Fruit fly (Drosophila melanogaster): ENCODE results near the gene Nedd8.
A peak's percentile ranks its signal among the peaks of the same experiment; 100 is the strongest.

The Nedd8 gene

DNA sequence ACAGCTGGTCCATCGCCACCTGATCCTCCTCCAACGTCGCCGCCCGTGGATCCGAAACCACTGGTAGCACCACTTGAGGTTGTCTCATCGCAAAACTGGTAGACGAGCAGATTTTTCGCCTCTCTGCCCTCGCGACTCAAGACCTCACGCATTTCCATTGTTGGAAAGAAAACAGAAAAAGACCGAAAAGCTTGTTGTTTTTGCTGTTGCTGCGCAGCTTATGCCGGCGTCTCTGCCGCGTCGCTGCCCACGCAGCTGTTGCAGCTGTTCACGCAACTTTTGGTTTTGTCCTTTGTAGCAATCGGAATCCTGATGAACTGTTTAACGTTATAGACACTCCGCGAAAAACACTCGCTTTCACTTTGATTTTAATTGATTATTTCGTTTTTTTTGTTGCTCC lies 8.3 kb downstream of the Nedd8 start:
- peak; percentile 38 for TF ChIP-seq Med (GFP tag)
- TF ChIP-seq Kr (GFP tag; optimal IDR thresholded peaks at IDR 0.05), result no peak
- peak in 1 of 2 experiments; percentile 38 for TF ChIP-seq bsh (GFP tag; optimal IDR thresholded peaks at IDR 0.05)
- no peak for TF ChIP-seq BtbVII (GFP tag; optimal IDR thresholded peaks at IDR 0.05)
- peak; percentile 11 for TF ChIP-seq nau (GFP tag; optimal IDR thresholded peaks at IDR 0.05)
- TF ChIP-seq disco-r (GFP tag; optimal IDR thresholded peaks at IDR 0.05), result no peak
- no peak for TF ChIP-seq CG11247 (GFP tag; IDR thresholded peaks at IDR 0.05)
- TF ChIP-seq nom (GFP tag; optimal IDR thresholded peaks at IDR 0.05), result peak; percentile 82
- no peak for TF ChIP-seq Dfd (GFP tag; optimal IDR thresholded peaks at IDR 0.05)
- TF ChIP-seq CG8765 (GFP tag; IDR thresholded peaks at IDR 0.05), result no peak
- TF ChIP-seq CG2120 (GFP tag; optimal IDR thresholded peaks at IDR 0.05), result no peak
- no peak for TF ChIP-seq Fer1 (GFP tag; optimal IDR thresholded peaks at IDR 0.05)
- no peak for TF ChIP-seq CG12744 (GFP tag; optimal IDR thresholded peaks at IDR 0.05)
- TF ChIP-seq Asciz (GFP tag; optimal IDR thresholded peaks at IDR 0.05), result no peak
- no peak for TF ChIP-seq dan (GFP tag; IDR thresholded peaks at IDR 0.05)
- TF ChIP-seq CG10267 (tag; optimal IDR thresholded peaks at IDR 0.05), result no peak
- TF ChIP-seq ap (GFP tag; IDR thresholded peaks at IDR 0.05), result no peak

DNA sequence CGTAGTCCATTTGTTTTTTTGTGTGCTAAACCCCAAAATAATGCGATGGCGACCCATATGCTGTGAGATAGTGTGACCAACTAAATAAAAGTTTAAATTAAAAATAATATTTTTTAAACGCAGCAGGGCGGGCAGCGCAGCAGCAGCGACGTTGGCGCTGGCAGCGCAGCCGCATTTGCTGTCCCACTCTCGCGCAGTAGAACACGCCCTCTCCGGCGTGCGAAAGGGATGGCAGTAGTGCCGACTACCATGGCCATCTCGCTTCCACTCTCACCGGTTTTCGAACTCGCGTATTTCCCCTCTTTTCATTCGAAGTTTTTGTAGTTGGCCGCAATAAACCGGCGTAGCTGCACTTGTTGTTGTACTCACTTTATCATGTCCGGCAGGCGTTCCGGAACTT lies 15.6 kb downstream of the Nedd8 start:
- TF ChIP-seq CG10321 (GFP tag; IDR thresholded peaks at IDR 0.05) (peak; percentile 100), CG8924 (tag; optimal IDR thresholded peaks at IDR 0.05) (peak; percentile 5), B-H2 (GFP tag; optimal IDR thresholded peaks at IDR 0.05) (peak; percentile 1), CG6791 (GFP tag; IDR thresholded peaks at IDR 0.05; ENCODE audit: partially characterized antibody) (peak; percentile 59; the same call in 2 of the 3 replicates), CoRest (tag; optimal IDR thresholded peaks at IDR 0.05) (peak; percentile 58), HLHmδ (GFP tag; optimal IDR thresholded peaks at IDR 0.05) (peak; percentile 6), CG12942 (GFP tag; optimal IDR thresholded peaks at IDR 0.05) (no peak), CG17829 (tag; optimal IDR thresholded peaks at IDR 0.05) (peak; percentile 30), tna (GFP tag; IDR thresholded peaks at IDR 0.05; ENCODE audit: partially characterized antibody) (peak; percentile 58; the same call in 1 of the 2 replicates), CG11723 (GFP tag; optimal IDR thresholded peaks at IDR 0.05) (peak; percentile 9), CG33557 (GFP tag; optimal IDR thresholded peaks at IDR 0.05) (peak; percentile 1), odd (GFP tag; optimal IDR thresholded peaks at IDR 0.05) (no peak), lov (optimal IDR thresholded peaks at IDR 0.05) (no peak), lov (GFP tag; IDR thresholded peaks at IDR 0.05) (0 out of 3 replicates have a peak, but pooled peaks have one; percentile 29), bbx (GFP tag; IDR thresholded peaks at IDR 0.05; ENCODE audit: partially characterized antibody) (peak; percentile 34; the same call in 1 of the 2 replicates), HmgZ (tag; optimal IDR thresholded peaks at IDR 0.05) (peak; percentile 38), CG14441 (GFP tag; IDR thresholded peaks at IDR 0.05) (no peak), aop (GFP tag; IDR thresholded peaks at IDR 0.05) (peak; percentile 56; the same call in 1 of the 2 replicates), CG8478 (optimal IDR thresholded peaks at IDR 0.05) (peak; percentile 92), cad (GFP tag; optimal IDR thresholded peaks at IDR 0.05) (peak; percentile 49), sens (GFP tag) (peak; percentile 54), CG8281 (tag; optimal IDR thresholded peaks at IDR 0.05) (no peak), Deaf1 (tag; optimal IDR thresholded peaks at IDR 0.05) (peak; percentile 86), CG14860 (GFP tag; IDR thresholded peaks at IDR 0.05; ENCODE audit: partially characterized antibody) (peak; percentile 51; the same call in 2 of the 3 replicates), lmd (GFP tag; IDR thresholded peaks at IDR 0.05) (no peak), Opbp (GFP tag; IDR thresholded peaks at IDR 0.05; ENCODE audit: partially characterized antibody) (peak; percentile 54; the same call in 1 of the 3 replicates), Drgx (GFP tag; IDR thresholded peaks at IDR 0.05) (peak; percentile 32; the same call in 1 of the 2 replicates), Ssrp (tag; optimal IDR thresholded peaks at IDR 0.05) (no peak), CG10462 (GFP tag; optimal IDR thresholded peaks at IDR 0.05) (no peak), kah (GFP tag; optimal IDR thresholded peaks at IDR 0.05) (peak; percentile 27), CG34422 (GFP tag; IDR thresholded peaks at IDR 0.05) (peak; percentile 74; the same call in 1 of the 3 replicates), Dip3 (GFP tag; optimal IDR thresholded peaks at IDR 0.05) (no peak), CG16813 (GFP tag; IDR thresholded peaks at IDR 0.05; ENCODE audit: partially characterized antibody) (0 out of 3 replicates have a peak, but pooled peaks have one; percentile 8), vfl (GFP tag; optimal IDR thresholded peaks at IDR 0.05) (no peak)

Data from whole organism, embryonic.